Worm (Caenorhabditis elegans): Measurements from ENCODE around the gene chil-17.

DNA sequence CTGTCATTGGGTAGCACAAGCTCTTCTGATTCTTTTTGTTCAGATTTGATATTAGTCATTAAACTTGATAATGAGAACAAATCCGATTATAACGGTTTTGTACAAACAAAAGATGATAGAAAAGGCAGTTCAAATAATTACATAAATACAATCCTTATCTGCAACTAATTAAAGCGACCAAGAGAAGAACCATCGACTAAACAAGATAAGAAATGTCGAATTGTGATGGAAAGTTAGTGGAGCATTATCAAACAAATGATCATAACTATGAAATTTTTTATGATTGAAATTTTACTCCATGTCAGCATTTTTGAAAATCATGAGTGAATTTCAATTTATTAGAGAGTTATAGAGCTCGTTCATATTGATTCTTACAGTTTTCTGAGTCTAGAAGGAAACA lies 28.5 kb upstream of the chil-17 start, which contains the start of gene chil-23:
- TF ChIP-seq hlh-15 (tag; optimal IDR thresholded peaks at IDR 0.05) (no peak), tbx-2 (tag; optimal IDR thresholded peaks at IDR 0.05) (no peak), ceh-22 (tag; optimal IDR thresholded peaks at IDR 0.05) (no peak), che-1 (tag; optimal IDR thresholded peaks at IDR 0.05) (no peak), ttx-3 (tag; optimal IDR thresholded peaks at IDR 0.05) (no peak), sox-4 (tag; optimal IDR thresholded peaks at IDR 0.05) (no peak), hlh-8 (tag; optimal IDR thresholded peaks at IDR 0.05) (no peak)

Data from whole organism, late embryonic.